Worm (Caenorhabditis elegans) whole organism, L1 larva: ENCODE measurements around the gene Y41G9A.5.

ENCODE experiments used
- C04F5.9 ChIP-seq: sonication (generic microtip); optimal IDR thresholded peaks from 2 replicates; lab custom pipeline; 2016; ENCODE audit warnings: missing genetic modification characterization, missing compliant biosample characterization
- C16A3.4 ChIP-seq: fragments of 150-350 bp; optimal IDR thresholded peaks from 2 replicates; lab custom pipeline; 2014; ENCODE audit warnings: missing biosample characterization, missing genetic modification characterization
- C34B4.2 ChIP-seq: sonication (generic microtip); optimal IDR thresholded peaks from 2 replicates; lab custom pipeline; 2017; ENCODE audit warnings: mild to moderate bottlenecking, missing genetic modification characterization, missing compliant biosample characterization
- Y116A8C.19 ChIP-seq: sonication (generic microtip); optimal IDR thresholded peaks from 2 replicates; lab custom pipeline; 2016; ENCODE audit warnings: missing compliant biosample characterization, missing genetic modification characterization, borderline replicate concordance
- aha-1 ChIP-seq: fragments of 150-350 bp; optimal IDR thresholded peaks from 2 replicates; lab custom pipeline; 2014; ENCODE audit warnings: missing biosample characterization, missing genetic modification characterization
- ama-1 ChIP-seq: fragments of 150-350 bp; optimal IDR thresholded peaks from 2 replicates; lab custom pipeline; 2014
- blmp-1 ChIP-seq: fragments of 150-350 bp; optimal IDR thresholded peaks from 2 replicates; lab custom pipeline; 2014; ENCODE audit warnings: missing biosample characterization, missing genetic modification characterization
- ceh-63 ChIP-seq: fragments of 200-800 bp; sonication (Bioruptor generic); optimal IDR thresholded peaks from 2 replicates; lab custom pipeline; 2018; ENCODE audit warnings: mild to moderate bottlenecking, missing genetic modification characterization, missing compliant biosample characterization
- ceh-82 ChIP-seq, 3 experiments: fragments of 150-350 bp in 1 of 3; sonication (generic microtip) in 2 of 3; optimal IDR thresholded peaks; 2 replicates each; lab custom pipeline; 2014 to 2017; ENCODE audit warnings: missing biosample characterization in 3 of 3, missing genetic modification characterization in 3 of 3
- ceh-88 ChIP-seq: fragments of 200-800 bp; sonication (Bioruptor generic); IDR thresholded peaks from 2 replicates; pipeline ENCODE4 v1.3.6; 2022; ENCODE audit warnings: missing genetic modification characterization, missing compliant biosample characterization
- ceh-90 ChIP-seq: sonication (generic microtip); optimal IDR thresholded peaks from 2 replicates; lab custom pipeline; 2016; ENCODE audit warnings: missing genetic modification characterization, missing compliant biosample characterization
- ces-1 ChIP-seq: fragments of 150-350 bp; optimal IDR thresholded peaks from 2 replicates; lab custom pipeline; 2014; ENCODE audit warnings: missing biosample characterization, missing genetic modification reagents, missing genetic modification characterization
- dsc-1 ChIP-seq: sonication (generic microtip); optimal IDR thresholded peaks from 2 replicates; lab custom pipeline; 2016; ENCODE audit warnings: mild to moderate bottlenecking, missing genetic modification characterization, missing compliant biosample characterization
- efl-1 ChIP-seq, 4 experiments: fragments of 150-350 bp; optimal IDR thresholded peaks in 3 of 4; peaks in 1 of 4; 1 replicate in 1 of 4; 2 replicates in 3 of 4; lab custom pipeline; 2014; ENCODE audit warnings: missing biosample characterization in 2 of 4, missing genetic modification characterization in 2 of 4, missing genetic modification reagents in 2 of 4
- efl-3 ChIP-seq: fragments of 200-800 bp; sonication (Bioruptor generic); optimal IDR thresholded peaks from 2 replicates; lab custom pipeline; 2018; ENCODE audit warnings: mild to moderate bottlenecking, missing genetic modification characterization, missing compliant biosample characterization
- egl-27 ChIP-seq, 2 experiments: fragments of 150-350 bp in 1 of 2; sonication (generic microtip); optimal IDR thresholded peaks; 3 replicates each; lab custom pipeline; 2017 to 2018; ENCODE audit warnings: missing biosample characterization in 2 of 2, missing genetic modification characterization in 2 of 2, missing genetic modification reagents in 2 of 2
- elt-3 ChIP-seq, 6 experiments: fragments of 150-350 bp in 1 of 6; sonication (generic microtip); optimal IDR thresholded peaks; 2 replicates each; lab custom pipeline; 2017 to 2018; ENCODE audit warnings: missing biosample characterization in 6 of 6, missing genetic modification characterization in 6 of 6, inconsistent platforms in 1 of 6
- ets-5 ChIP-seq: fragments of 200-800 bp; sonication (Bioruptor generic); IDR thresholded peaks from 2 replicates; pipeline ENCODE4 v1.3.6; 2022; ENCODE audit warnings: missing genetic modification characterization, missing compliant biosample characterization
- fkh-4 ChIP-seq: sonication (generic microtip); optimal IDR thresholded peaks from 2 replicates; lab custom pipeline; 2016; ENCODE audit warnings: missing compliant biosample characterization, missing genetic modification characterization, borderline replicate concordance
- fos-1 ChIP-seq: fragments of 150-350 bp; optimal IDR thresholded peaks from 2 replicates; lab custom pipeline; 2014; ENCODE audit warnings: missing biosample characterization, missing genetic modification characterization
- jun-1 ChIP-seq: fragments of 150-350 bp; optimal IDR thresholded peaks from 2 replicates; lab custom pipeline; 2014; ENCODE audit warnings: missing biosample characterization, missing genetic modification reagents, missing genetic modification characterization
- lin-14 ChIP-seq: fragments of 200-800 bp; sonication (Bioruptor generic); optimal IDR thresholded peaks from 2 replicates; lab custom pipeline; 2018; ENCODE audit warnings: mild to moderate bottlenecking, missing genetic modification characterization, moderate library complexity, missing compliant biosample characterization
- lin-39 ChIP-seq: fragments of 150-350 bp; optimal IDR thresholded peaks from 2 replicates; lab custom pipeline; 2014; ENCODE audit warnings: missing biosample characterization, missing genetic modification reagents, missing genetic modification characterization
- lir-3 ChIP-seq: sonication (generic microtip); optimal IDR thresholded peaks from 2 replicates; lab custom pipeline; 2016; ENCODE audit warnings: mild to moderate bottlenecking, missing genetic modification characterization, moderate library complexity, missing compliant biosample characterization; ENCODE audit not compliant: poor library complexity
- lsy-2 ChIP-seq, 2 experiments: fragments of 150-350 bp; optimal IDR thresholded peaks; 2 replicates each; lab custom pipeline; 2014; ENCODE audit warnings: missing biosample characterization in 2 of 2, missing genetic modification characterization in 2 of 2
- nhr-12 ChIP-seq: sonication (generic microtip); optimal IDR thresholded peaks from 2 replicates; lab custom pipeline; 2017; ENCODE audit warnings: missing biosample characterization, missing genetic modification characterization
- nhr-76 ChIP-seq: sonication (generic microtip); optimal IDR thresholded peaks from 2 replicates; lab custom pipeline; 2017; ENCODE audit warnings: missing biosample characterization, missing genetic modification characterization
- nhr-84 ChIP-seq: sonication (generic microtip); optimal IDR thresholded peaks from 2 replicates; lab custom pipeline; 2017; ENCODE audit warnings: missing biosample characterization, missing genetic modification characterization
- nhr-85 ChIP-seq: sonication (generic microtip); peaks from one replicate; lab custom pipeline; 2016; ENCODE audit warnings: missing genetic modification characterization, inconsistent platforms, missing compliant biosample characterization
- snu-23 ChIP-seq: sonication (generic microtip); optimal IDR thresholded peaks from 2 replicates; lab custom pipeline; 2016; ENCODE audit warnings: missing genetic modification characterization, missing compliant biosample characterization
- swsn-7 ChIP-seq: sonication (generic microtip); optimal IDR thresholded peaks from 2 replicates; lab custom pipeline; 2016; ENCODE audit warnings: missing genetic modification characterization, missing compliant biosample characterization
- tlp-1 ChIP-seq: fragments of 150-350 bp; optimal IDR thresholded peaks from 2 replicates; lab custom pipeline; 2014; ENCODE audit warnings: missing biosample characterization, missing genetic modification characterization
- unc-62 ChIP-seq: fragments of 150-350 bp; optimal IDR thresholded peaks from 2 replicates; lab custom pipeline; 2014; ENCODE audit warnings: missing biosample characterization, missing genetic modification reagents, missing genetic modification characterization
- vab-15 ChIP-seq: sonication (generic microtip); optimal IDR thresholded peaks from 2 replicates; lab custom pipeline; 2017; ENCODE audit warnings: missing genotype, mild to moderate bottlenecking, missing genetic modification characterization, missing compliant biosample characterization
- zag-1 ChIP-seq: fragments of 150-350 bp; optimal IDR thresholded peaks from 2 replicates; lab custom pipeline; 2014; ENCODE audit warnings: missing biosample characterization, missing genetic modification characterization
- zip-4 ChIP-seq: fragments of 200-800 bp; sonication (Bioruptor generic); optimal IDR thresholded peaks from 2 replicates; lab custom pipeline; 2018; ENCODE audit warnings: mild to moderate bottlenecking, missing genetic modification characterization, moderate library complexity, missing compliant biosample characterization
- ztf-11 ChIP-seq, 2 experiments: sonication (generic microtip); optimal IDR thresholded peaks; 2 replicates each; lab custom pipeline; 2016 to 2017; ENCODE audit warnings: missing genetic modification characterization in 2 of 2, missing biosample characterization in 1 of 2, missing compliant biosample characterization in 1 of 2

The Y41G9A.5 gene

DNA sequence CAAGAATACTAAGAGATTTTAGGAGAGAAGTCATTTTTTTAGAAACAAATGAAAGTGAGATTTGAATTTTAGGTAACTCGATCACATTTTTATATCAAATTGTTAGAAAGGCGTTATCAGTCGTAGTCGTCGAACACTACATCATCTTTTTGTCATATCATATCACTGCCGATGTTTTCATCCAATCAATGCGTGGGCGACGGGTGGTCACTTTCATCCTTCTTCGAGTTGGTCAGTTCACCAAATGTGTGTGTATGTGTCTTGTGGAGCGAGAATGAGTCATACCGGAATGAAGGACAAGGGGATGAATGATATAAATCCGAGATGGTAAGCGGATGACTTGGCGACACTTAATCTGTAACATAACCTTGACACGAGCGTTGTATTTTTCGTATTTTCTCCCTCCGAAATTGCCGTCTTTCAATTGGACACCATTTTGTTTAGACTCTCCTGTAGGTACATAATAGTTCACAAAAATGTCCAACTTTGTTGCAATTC lies at the start of gene Y41G9A.5, which contains the start of gene Y41G9A.10:
Y41G9A.5 (plus strand) TSS at position 160 of the 498 bp plus-strand sequence.
Y41G9A.10 (minus strand) TSS at position 51 of the 498 bp plus-strand sequence.
- TF ChIP-seq C34B4.2 (tag; lab: Kevin White, UChicago): no peak
- no peak for TF ChIP-seq zag-1 (tag; lab: Kevin White, UChicago)
- TF ChIP-seq lin-14 (GFP tag; lab: Kevin White, UChicago): peak; percentile 57
- peak; percentile 4 for TF ChIP-seq snu-23
- no peak for TF ChIP-seq ces-1
- no peak for TF ChIP-seq ztf-11 (tag; optimal IDR thresholded peaks at IDR 0.05; lab: Kevin White, UChicago)
- TF ChIP-seq C16A3.4 (tag; lab: Kevin White, UChicago): no peak
- TF ChIP-seq lsy-2 (tag; optimal IDR thresholded peaks at IDR 0.05; lab: Kevin White, UChicago): no peak
- no peak for TF ChIP-seq efl-1 (optimal IDR thresholded peaks at IDR 0.05; lab: Kevin White, UChicago)
- TF ChIP-seq efl-1 (GFP tag; optimal IDR thresholded peaks at IDR 0.05 in 1 of 2; lab: Kevin White, UChicago): no peak
- TF ChIP-seq ceh-90 (tag; lab: Kevin White, UChicago): no peak
- TF ChIP-seq blmp-1 (tag; lab: Kevin White, UChicago): peak; percentile 80
- TF ChIP-seq ceh-82 (tag; optimal IDR thresholded peaks at IDR 0.05; lab: Kevin White, UChicago): no peak
- no peak for TF ChIP-seq lir-3 (tag; lab: Kevin White, UChicago)
- no peak for TF ChIP-seq ama-1 (lab: Kevin White, UChicago)
- no peak for TF ChIP-seq fos-1 (tag; lab: Kevin White, UChicago)
- no peak for TF ChIP-seq jun-1 (tag; lab: Kevin White, UChicago)
- TF ChIP-seq efl-3: no peak
- TF ChIP-seq egl-27 (tag; optimal IDR thresholded peaks at IDR 0.05; lab: Kevin White, UChicago): no peak
- TF ChIP-seq lin-39 (tag; lab: Kevin White, UChicago): no peak
- no peak for TF ChIP-seq ets-5 (GFP tag; lab: Robert Waterston, UW)
- no peak for TF ChIP-seq nhr-76
- TF ChIP-seq ceh-88 (GFP tag; lab: Robert Waterston, UW): no peak
- TF ChIP-seq fkh-4: no peak
- TF ChIP-seq nhr-84 (tag; lab: Kevin White, UChicago): no peak
- no peak for TF ChIP-seq nhr-12
- TF ChIP-seq zip-4: no peak
- peak; percentile 81 for TF ChIP-seq nhr-85 (tag; lab: Kevin White, UChicago)
- no peak for TF ChIP-seq tlp-1 (tag; lab: Kevin White, UChicago)
- TF ChIP-seq elt-3 (tag; optimal IDR thresholded peaks at IDR 0.05; lab: Kevin White, UChicago): peak in 4 of 6 experiments; percentile 34 to 79 (median 66)
- TF ChIP-seq C04F5.9 (tag; lab: Kevin White, UChicago): no peak
- no peak for TF ChIP-seq Y116A8C.19 (tag; lab: Kevin White, UChicago)

DNA sequence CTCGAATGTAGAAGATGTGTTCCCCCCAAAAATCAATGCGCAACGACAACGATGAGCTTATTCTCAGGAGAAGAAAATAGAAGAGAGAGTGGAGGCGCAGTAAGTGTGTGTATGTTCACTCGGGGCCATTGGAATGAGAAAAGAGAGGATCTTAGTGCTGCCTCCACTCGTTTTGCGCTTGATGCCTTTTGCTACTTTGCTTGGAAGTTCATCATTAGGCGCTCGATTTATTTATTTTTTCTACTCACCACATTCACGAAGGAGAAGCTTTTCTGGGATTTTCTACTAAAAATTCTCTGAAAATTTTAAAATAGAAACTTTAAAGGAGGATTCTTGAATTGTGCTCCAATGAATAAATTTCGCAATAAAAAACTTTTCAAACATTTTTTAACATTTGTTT lies 48.2 kb upstream of the Y41G9A.5 start, which contains the start of gene F52B10.3:
F52B10.3 (minus strand) TSS at position 101 of the 400 bp plus-strand sequence.
- peak; percentile 13 for TF ChIP-seq lin-14 (GFP tag; lab: Kevin White, UChicago)
- TF ChIP-seq ceh-63: no peak

DNA sequence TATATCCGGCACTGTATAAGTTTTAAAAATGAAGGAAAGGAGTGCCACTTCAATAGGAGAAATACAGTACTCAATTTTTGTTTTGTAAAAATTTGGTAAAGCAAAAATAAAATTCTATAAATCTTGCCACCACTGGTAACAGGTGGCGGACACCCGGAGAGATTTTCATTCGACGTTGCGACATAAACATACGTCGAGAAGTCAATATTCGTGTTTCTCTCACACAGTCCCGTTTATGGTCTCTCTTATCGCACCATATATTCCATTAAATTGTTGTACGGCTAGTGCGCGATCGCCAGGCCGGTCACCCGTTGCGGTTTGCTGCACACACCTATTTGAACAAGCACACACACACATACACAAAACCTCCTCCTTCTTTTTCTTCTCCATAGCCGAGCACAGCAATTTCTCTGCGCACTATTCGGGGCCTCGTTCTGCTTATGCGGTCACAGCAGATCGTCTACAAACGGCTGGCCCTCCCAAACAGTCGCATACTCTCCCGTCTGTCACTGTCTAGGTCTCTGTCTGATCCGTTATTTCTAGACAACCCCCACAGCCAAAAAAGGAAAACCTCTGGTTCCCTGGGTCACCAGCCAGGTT lies 45.5 kb upstream of the Y41G9A.5 start:
- TF ChIP-seq dsc-1 (tag; lab: Kevin White, UChicago): no peak
- peak; percentile 62 for TF ChIP-seq nhr-85 (tag; lab: Kevin White, UChicago)
- TF ChIP-seq lin-14 (GFP tag; lab: Kevin White, UChicago): peak; percentile 13
- peak in 1 of 2 experiments; percentile 40 for TF ChIP-seq ztf-11 (tag; optimal IDR thresholded peaks at IDR 0.05; lab: Kevin White, UChicago)
- TF ChIP-seq unc-62 (GFP tag; lab: Kevin White, UChicago): no peak

DNA sequence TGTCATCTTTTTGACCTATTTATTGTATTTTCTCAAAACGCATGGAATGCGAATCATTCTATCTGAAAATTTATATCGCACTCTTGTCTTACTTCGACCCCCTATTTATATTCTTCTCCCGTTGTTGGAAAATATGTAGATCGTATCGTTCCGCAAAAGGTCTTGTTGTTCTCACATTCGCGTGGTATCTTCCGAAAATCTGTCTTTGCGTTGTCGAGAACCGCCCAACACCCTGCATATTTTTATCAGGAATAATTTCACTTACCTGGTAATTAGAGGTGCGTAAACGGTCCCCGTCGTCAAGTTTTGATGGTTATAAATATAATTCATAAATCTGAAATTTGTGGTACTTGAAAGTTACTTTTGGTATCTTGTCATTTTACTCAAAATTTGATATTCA lies 43.6 kb upstream of the Y41G9A.5 start:
- TF ChIP-seq aha-1 (tag; lab: Kevin White, UChicago) (no peak), swsn-7 (tag; lab: Kevin White, UChicago) (no peak), ceh-90 (tag; lab: Kevin White, UChicago) (no peak), vab-15 (no peak), dsc-1 (tag; lab: Kevin White, UChicago) (no peak), blmp-1 (tag; lab: Kevin White, UChicago) (peak; percentile 53), egl-27 (tag; optimal IDR thresholded peaks at IDR 0.05; lab: Kevin White, UChicago) (no peak), lin-14 (GFP tag; lab: Kevin White, UChicago) (peak; percentile 5), efl-1 (optimal IDR thresholded peaks at IDR 0.05; lab: Kevin White, UChicago) (no peak), efl-1 (GFP tag; optimal IDR thresholded peaks at IDR 0.05 in 1 of 2; lab: Kevin White, UChicago) (peak in 1 of 2 experiments; percentile 30), ceh-88 (GFP tag; lab: Robert Waterston, UW) (no peak)
- TF ChIP-seq, all 84 proteins: peak for 3
